Fruit fly (Drosophila melanogaster): Measurements from ENCODE around the gene Pgam5.

Gene Pgam5

DNA sequence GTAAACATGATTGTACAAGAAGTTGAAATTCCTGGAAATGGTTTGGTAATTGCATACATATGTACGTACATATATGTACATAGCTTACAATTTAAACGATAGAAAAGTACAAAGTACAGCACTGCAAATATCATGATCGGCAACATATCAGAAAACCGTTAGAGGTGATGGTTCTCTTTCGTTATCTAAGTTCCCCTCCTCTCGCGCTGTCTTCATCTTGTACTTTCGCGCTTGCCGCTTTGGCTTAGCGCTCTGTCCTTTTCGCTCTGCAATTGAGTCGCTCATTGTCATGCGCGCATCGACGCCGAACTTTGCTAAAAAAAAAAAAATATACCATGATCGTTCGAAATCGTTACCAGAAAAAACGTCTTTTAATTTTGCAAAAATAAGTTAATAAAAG is 30.6 kb upstream of the Pgam5 start:
- no peak for TF ChIP-seq sv (GFP tag; optimal IDR thresholded peaks at IDR 0.05)
- no peak for TF ChIP-seq sage (GFP tag; optimal IDR thresholded peaks at IDR 0.05)
- TF ChIP-seq Jra (GFP tag; optimal IDR thresholded peaks at IDR 0.05): no peak

DNA sequence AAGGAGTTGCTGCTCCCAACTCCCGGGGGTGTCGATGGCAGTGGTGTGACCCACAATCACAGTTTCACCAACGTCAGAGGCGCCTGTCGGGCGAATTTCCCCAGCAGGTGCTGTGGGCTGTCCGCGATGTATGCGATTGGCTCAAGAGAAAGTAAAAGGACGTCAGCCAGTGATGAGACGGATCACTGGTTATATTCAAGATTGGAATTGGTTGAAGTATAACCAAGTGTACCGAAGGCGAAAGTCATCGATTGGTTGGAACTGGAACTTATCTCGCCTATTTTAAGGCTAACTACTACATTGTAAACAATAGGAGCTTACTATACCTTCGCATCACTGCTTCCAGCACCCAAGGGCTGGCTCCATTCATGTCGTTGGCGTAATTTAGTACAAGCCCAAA is 29.7 kb upstream of the Pgam5 start, which contains the start of gene CG32801:
TSS of gene CG32801 (minus strand) at position 101 of the 400 bp plus-strand sequence.
- no peak for TF ChIP-seq dsf (GFP tag; optimal IDR thresholded peaks at IDR 0.05; ENCODE audit: borderline replicate concordance)
- TF ChIP-seq N (GFP tag; optimal IDR thresholded peaks at IDR 0.05): no peak
- no peak for TF ChIP-seq usp (GFP tag; optimal IDR thresholded peaks at IDR 0.05)
- no peak for TF ChIP-seq pan (optimal IDR thresholded peaks at IDR 0.05)
- TF ChIP-seq Rel (GFP tag; optimal IDR thresholded peaks at IDR 0.05): no peak
- TF ChIP-seq Rel (tag; optimal IDR thresholded peaks at IDR 0.05): no peak
- no peak for TF ChIP-seq Mio (GFP tag; optimal IDR thresholded peaks at IDR 0.05)

DNA sequence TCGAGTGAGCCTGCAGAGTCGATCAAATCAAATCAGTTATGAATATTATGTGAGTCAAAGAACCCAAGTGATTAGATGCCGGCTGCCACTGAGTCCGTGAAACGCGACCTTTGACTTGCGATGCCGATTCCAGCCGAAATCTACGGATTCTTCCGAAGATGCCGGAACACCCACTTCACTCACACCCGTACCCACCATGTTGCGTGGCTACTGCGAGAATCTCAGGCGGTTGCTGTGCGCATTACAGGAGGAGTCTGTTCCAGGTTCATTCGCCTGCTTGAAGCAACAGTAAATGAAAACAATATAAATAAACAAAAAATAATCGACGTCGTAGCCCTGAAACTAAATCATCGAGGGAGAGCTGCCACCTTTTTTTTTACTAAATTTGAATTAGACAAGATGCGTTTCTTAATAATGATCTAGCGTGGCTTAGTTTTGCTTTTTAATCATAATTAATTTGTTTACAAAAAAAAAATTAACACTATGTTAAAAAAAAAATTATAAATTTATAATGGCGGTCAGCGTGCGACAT is 28.3 kb upstream of the Pgam5 start, which contains the start of gene Ldaf1:
TSS of gene Ldaf1 (minus strand) at position 307 of the 532 bp plus-strand sequence.
- TF ChIP-seq Sp1 (GFP tag; optimal IDR thresholded peaks at IDR 0.05) (peak; percentile 20), Rel (GFP tag; optimal IDR thresholded peaks at IDR 0.05) (no peak), Rel (tag; optimal IDR thresholded peaks at IDR 0.05) (peak; percentile 24), woc (GFP tag; optimal IDR thresholded peaks at IDR 0.05) (no peak)

DNA sequence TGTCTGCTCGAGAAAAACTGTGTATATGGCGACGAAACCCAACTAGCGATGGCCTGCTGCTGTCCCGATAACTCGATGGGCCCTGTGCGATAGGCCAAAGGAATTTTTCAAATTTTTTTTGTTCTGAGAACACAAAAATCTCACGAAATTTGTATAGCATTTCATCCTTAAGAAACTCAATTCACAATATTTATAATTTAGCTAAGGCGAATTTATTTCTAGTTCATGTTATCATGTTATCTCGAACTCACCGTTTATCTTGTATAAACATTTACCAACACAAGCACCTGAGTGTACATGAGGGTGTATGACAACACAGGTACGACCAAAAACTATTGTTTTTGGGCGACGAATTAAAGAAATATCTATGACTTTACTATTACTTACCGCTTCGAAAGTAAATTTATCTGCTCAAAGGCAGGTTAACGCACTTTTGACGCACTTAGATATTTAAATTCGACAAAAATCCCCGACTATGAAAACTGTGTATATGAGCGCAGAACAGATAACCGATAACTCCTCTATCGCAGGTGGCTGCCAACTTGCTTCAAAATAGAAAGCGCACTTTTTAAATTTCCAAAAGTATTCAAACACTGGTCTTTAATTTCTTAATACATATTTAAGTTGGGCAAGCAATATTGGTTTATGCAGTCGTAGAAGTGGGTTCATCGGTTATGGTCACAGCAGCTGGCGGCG is 26.9 kb upstream of the Pgam5 start, which contains the start of gene arm:
TSS of gene arm (minus strand) at position 524 of the 696 bp plus-strand sequence.
- peak; percentile 14 for TF ChIP-seq br (GFP tag; optimal IDR thresholded peaks at IDR 0.05)
- peak in 1 of 2 experiments; percentile 19 for TF ChIP-seq foxo (GFP tag; optimal IDR thresholded peaks at IDR 0.05)
- TF ChIP-seq Hnf4 (GFP tag; optimal IDR thresholded peaks at IDR 0.05): peak; percentile 2
- TF ChIP-seq dl (GFP tag; optimal IDR thresholded peaks at IDR 0.05; ENCODE audit: insufficient read depth in 1 of 2, partially characterized antibody in 2 of 2): no peak
- peak; percentile 1 for TF ChIP-seq psq (GFP tag; optimal IDR thresholded peaks at IDR 0.05)
- peak; percentile 8 for TF ChIP-seq h (GFP tag; optimal IDR thresholded peaks at IDR 0.05)
- no peak for TF ChIP-seq CrebA (GFP tag; optimal IDR thresholded peaks at IDR 0.05; ENCODE audit: borderline replicate concordance)
- TF ChIP-seq rgr (GFP tag; optimal IDR thresholded peaks at IDR 0.05): peak; percentile 47
- TF ChIP-seq ey (GFP tag; optimal IDR thresholded peaks at IDR 0.05): peak; percentile 37
- TF ChIP-seq N (GFP tag; optimal IDR thresholded peaks at IDR 0.05): no peak
- TF ChIP-seq HLH106 (tag; optimal IDR thresholded peaks at IDR 0.05): peak; percentile 15
- no peak for TF ChIP-seq CG32264 (GFP tag; optimal IDR thresholded peaks at IDR 0.05)
- peak; percentile 41 for TF ChIP-seq Jra (GFP tag; optimal IDR thresholded peaks at IDR 0.05)
- no peak for TF ChIP-seq Rel (GFP tag; optimal IDR thresholded peaks at IDR 0.05)
- TF ChIP-seq Rel (tag; optimal IDR thresholded peaks at IDR 0.05): peak; percentile 98
- TF ChIP-seq fru (GFP tag; optimal IDR thresholded peaks at IDR 0.05): no peak

DNA sequence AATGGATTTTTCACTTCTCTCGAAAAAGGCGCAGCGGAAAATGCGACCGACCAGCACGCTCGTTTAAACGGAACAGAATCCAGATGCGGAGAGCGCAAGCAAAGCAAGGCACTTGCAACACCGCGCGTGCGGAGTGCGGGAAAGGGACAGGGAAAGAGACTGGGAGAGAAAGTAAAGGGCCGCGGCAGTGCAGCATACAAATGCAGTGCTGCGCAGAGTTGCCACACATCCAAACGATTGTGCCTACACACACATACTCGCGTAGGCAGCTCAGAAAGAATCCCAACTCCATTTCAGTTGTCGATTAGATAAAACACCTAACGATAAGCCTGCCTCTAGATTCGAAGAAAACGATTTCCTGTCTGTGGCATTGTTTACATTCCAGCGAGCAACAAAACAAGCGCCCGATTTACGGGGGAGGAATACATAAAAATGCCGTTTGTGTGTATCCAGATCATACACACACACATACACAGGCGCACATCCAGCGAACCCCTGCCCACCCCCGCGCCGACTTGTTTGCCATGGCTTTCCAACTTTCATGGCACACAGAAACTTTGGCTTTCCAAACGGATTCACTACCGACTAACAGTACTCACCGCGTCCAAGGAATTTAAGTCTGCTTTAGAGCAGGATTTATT is 26.2 kb upstream of the Pgam5 start:
- TF ChIP-seq sv (GFP tag; optimal IDR thresholded peaks at IDR 0.05) (no peak), Dif (GFP tag; optimal IDR thresholded peaks at IDR 0.05; ENCODE audit: partially characterized antibody) (peak; percentile 35), N (GFP tag; optimal IDR thresholded peaks at IDR 0.05) (peak; percentile 55), Hr78 (GFP tag; optimal IDR thresholded peaks at IDR 0.05) (no peak)

DNA sequence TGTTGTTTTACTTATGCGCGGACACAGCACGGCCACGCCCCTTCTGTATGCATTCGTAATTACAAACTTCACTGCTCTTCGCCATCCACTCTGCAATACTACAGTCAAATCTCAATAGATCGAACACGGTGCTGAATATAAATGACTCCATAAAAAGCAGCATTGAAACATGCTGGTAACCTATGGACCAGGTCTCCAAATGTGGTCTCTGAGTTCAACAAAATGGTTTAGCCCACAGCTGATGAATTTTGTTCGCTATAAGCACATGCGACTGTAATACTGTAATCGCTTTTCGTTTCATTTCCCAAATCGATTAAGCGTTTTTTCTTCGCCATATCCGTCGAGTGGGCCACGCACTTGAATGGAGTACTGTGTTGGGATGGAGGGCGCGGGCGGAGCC is 24.0 kb upstream of the Pgam5 start:
- TF ChIP-seq h (GFP tag; optimal IDR thresholded peaks at IDR 0.05) (peak; percentile 56), HLH106 (tag; optimal IDR thresholded peaks at IDR 0.05) (peak; percentile 31), fru (GFP tag; optimal IDR thresholded peaks at IDR 0.05) (peak; percentile 45), Vsx2 (GFP tag; optimal IDR thresholded peaks at IDR 0.05; ENCODE audit: partially characterized antibody) (no peak), brk (GFP tag; optimal IDR thresholded peaks at IDR 0.05) (no peak), foxo (GFP tag; optimal IDR thresholded peaks at IDR 0.05) (peak in 1 of 2 experiments; percentile 60), Sp1 (GFP tag; optimal IDR thresholded peaks at IDR 0.05) (peak; percentile 43), ey (GFP tag; optimal IDR thresholded peaks at IDR 0.05) (peak; percentile 54)
